Worm (Caenorhabditis elegans) whole organism, L2 larva: ENCODE results near the gene F58A4.6.

Experiments used
- lin-11 ChIP-seq: fragments of 150-350 bp; sonication (generic microtip); optimal IDR thresholded peaks from 2 replicates; lab custom pipeline; 2014; ENCODE audit warnings: missing biosample characterization, missing genetic modification characterization, inconsistent platforms, mixed read lengths
- lsy-2 ChIP-seq, 2 experiments: fragments of 150-350 bp in 1 of 2; sonication (generic microtip) in 1 of 2; optimal IDR thresholded peaks; 2 replicates each; lab custom pipeline; 2014 to 2017; ENCODE audit warnings: missing biosample characterization in 2 of 2, missing genetic modification characterization in 2 of 2
- sem-4 ChIP-seq: fragments of 150-350 bp; optimal IDR thresholded peaks from 2 replicates; lab custom pipeline; 2014; ENCODE audit warnings: missing biosample characterization, missing genetic modification reagents, missing genetic modification characterization
- unc-55 ChIP-seq: fragments of 150-350 bp; sonication (generic microtip); optimal IDR thresholded peaks from 3 replicates; lab custom pipeline; 2014; ENCODE audit warnings: missing biosample characterization, missing genetic modification reagents, missing genetic modification characterization

DNA sequence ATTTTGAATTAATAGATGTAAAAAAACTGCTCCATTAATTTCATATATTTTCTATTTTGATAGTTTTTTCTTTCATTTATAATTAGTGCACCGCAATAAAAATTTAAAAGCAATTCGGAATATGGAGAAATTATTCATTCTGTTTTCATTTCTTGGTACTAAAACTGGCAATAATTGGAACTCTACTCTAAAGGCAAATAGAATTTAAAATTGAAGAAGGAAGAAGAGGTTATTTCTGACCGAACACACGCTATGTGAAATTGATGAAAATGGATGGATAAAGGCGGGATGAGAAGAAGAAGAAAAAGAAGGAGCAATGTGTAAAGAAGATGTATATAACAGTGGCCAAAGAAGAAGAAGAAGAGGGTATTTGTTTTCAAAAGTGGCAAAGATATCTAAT is 31.1 kb upstream of the F58A4.6 start:
- no peak for TF ChIP-seq lsy-2 (tag; optimal IDR thresholded peaks at IDR 0.05; lab: Kevin White, UChicago)
- TF ChIP-seq sem-4 (tag; lab: Kevin White, UChicago) = no peak
- TF ChIP-seq lin-11 (tag; lab: Kevin White, UChicago) = no peak
- no peak for TF ChIP-seq unc-55 (GFP tag; lab: Kevin White, UChicago)
